Worm (Caenorhabditis elegans) whole organism, L3 larva: ENCODE data around the gene cgh-1.

Experiments used
- ama-1 ChIP-seq: fragments of 150-350 bp; optimal IDR thresholded peaks from 2 replicates; lab custom pipeline; 2018
- egl-27 ChIP-seq: sonication (generic microtip); optimal IDR thresholded peaks from 4 replicates; lab custom pipeline; 2017; ENCODE audit warnings: missing biosample characterization, missing genetic modification reagents, missing genetic modification characterization
- nhr-25 ChIP-seq: sonication (generic microtip); optimal IDR thresholded peaks from 2 replicates; lab custom pipeline; 2017; ENCODE audit warnings: missing biosample characterization, missing genetic modification characterization
- nhr-77 ChIP-seq: fragments of 150-350 bp; optimal IDR thresholded peaks from 2 replicates; lab custom pipeline; 2014; ENCODE audit warnings: missing biosample characterization, missing genetic modification characterization
- unc-39 ChIP-seq: sonication (generic microtip); optimal IDR thresholded peaks from 4 replicates; lab custom pipeline; 2017; ENCODE audit warnings: missing biosample characterization, missing genetic modification characterization
- ztf-11 ChIP-seq: fragments of 150-350 bp; optimal IDR thresholded peaks from 2 replicates; lab custom pipeline; 2014; ENCODE audit warnings: missing biosample characterization, missing genetic modification characterization

- TF ChIP-seq nhr-77 = no peak
- TF ChIP-seq ama-1 (lab: Kevin White, UChicago) = peak; percentile 6
- TF ChIP-seq nhr-25 (tag; lab: Kevin White, UChicago) = peak; percentile 82
- no peak for TF ChIP-seq ztf-11 (tag; lab: Kevin White, UChicago)
- TF ChIP-seq unc-39 (tag; lab: Kevin White, UChicago) = no peak
- peak; percentile 82 for TF ChIP-seq egl-27 (tag; lab: Kevin White, UChicago)
Measured at ce11 chrIII:7498346-7498745, 714 bp upstream of the cgh-1 start.
